Fruit fly (Drosophila melanogaster): ENCODE measurements around the gene CG31145.

The CG31145 gene

DNA sequence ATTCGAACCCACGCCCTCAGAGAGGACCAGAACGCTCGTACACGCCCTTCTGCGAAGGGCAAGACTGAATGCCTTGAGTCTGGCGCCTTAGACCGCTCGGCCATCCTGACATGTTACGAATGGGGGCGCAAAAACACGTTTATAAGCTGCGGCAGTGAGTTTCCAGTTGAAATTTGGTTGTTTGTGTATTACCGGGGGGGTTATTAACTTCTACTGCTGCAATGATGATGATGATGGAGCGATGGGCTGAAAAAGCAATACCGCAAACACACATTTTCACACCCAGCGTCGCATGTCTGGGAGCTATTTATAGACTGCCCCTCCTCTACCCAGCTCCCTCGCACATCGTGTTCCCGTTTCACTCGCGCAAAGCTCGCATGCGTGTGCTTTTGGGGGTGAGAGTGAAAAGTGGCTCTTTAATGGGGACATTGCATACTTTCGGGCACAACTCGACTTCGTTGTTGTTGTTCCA, 68.1 kb downstream of the CG31145 start (continued):
- no peak for TF ChIP-seq Hmr (GFP tag; optimal IDR thresholded peaks at IDR 0.05)
- TF ChIP-seq sens (GFP tag) = no peak
- TF ChIP-seq CG8478 (optimal IDR thresholded peaks at IDR 0.05) = peak; percentile 80
- TF ChIP-seq tin (GFP tag; optimal IDR thresholded peaks at IDR 0.05) = no peak

DNA sequence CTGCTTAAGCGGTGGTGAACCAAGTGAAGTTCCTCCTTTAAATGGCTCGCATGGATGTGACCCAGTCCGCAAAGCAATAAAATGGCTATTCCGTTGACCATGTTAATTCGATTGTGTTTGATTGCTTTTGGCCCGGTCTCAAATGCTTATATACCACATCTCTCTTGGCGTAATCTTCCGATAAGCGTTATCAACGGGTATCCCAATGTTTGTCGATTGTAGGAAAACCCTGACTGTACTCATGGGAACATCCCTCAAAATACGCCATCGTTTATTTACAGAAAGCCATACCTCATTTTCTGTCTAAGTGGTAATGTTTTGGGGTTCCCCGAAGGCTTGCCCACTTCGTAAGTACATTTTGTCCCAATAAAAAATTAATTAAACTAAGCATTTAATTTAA, 70.5 kb downstream of the CG31145 start, which contains the start of gene CG10183:
TSS of gene CG10183 (minus strand) at position 101 of the 400 bp plus-strand sequence.
- TF ChIP-seq CG4282 (GFP tag; optimal IDR thresholded peaks at IDR 0.05) = no peak
- TF ChIP-seq CG3163 (GFP tag; optimal IDR thresholded peaks at IDR 0.05) = no peak
- no peak for TF ChIP-seq eve (GFP tag; optimal IDR thresholded peaks at IDR 0.05)
- no peak for TF ChIP-seq ewg (GFP tag; optimal IDR thresholded peaks at IDR 0.05)
- TF ChIP-seq gsb (GFP tag; IDR thresholded peaks at IDR 0.05) = no peak
- no peak for TF ChIP-seq jumu (GFP tag; optimal IDR thresholded peaks at IDR 0.05)
- TF ChIP-seq croc (GFP tag; conservative IDR thresholded peaks at IDR 0.05) = no peak
- no peak for TF ChIP-seq CG8281 (tag; optimal IDR thresholded peaks at IDR 0.05)
- TF ChIP-seq exex (tag; optimal IDR thresholded peaks at IDR 0.05) = peak; percentile 20
- no peak for TF ChIP-seq CG16813 (GFP tag; IDR thresholded peaks at IDR 0.05; ENCODE audit: partially characterized antibody)
- TF ChIP-seq CG7357 (GFP tag; IDR thresholded peaks at IDR 0.05) = 0 out of 3 replicates have a peak, but pooled peaks have one; percentile 30
- TF ChIP-seq ara (GFP tag; IDR thresholded peaks at IDR 0.05) = no peak
- TF ChIP-seq CG6654 (GFP tag; optimal IDR thresholded peaks at IDR 0.05) = no peak
- TF ChIP-seq insv (GFP tag; optimal IDR thresholded peaks at IDR 0.05) = no peak
- no peak for TF ChIP-seq Spps (tag; optimal IDR thresholded peaks at IDR 0.05)
- no peak for TF ChIP-seq crc (GFP tag; optimal IDR thresholded peaks at IDR 0.05)

DNA sequence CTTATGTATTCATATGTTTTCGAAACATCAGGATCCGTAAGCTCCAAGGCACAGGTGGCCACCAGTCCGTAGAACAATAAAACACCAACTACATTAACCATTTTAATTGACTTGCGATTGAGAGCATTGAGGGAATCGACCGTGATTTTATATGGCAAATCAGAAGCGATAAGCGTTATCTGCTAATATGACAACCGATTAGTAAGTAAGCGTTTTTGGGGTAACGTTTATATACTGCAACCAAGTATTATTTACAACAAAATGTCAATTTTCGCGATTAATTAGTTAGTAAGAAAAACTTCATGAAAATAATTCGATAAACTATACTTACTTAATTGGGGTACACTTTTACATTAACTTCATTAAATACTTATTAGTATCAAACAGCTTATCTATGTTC, 73.3 kb downstream of the CG31145 start, which contains the start of gene CG16723:
TSS of gene CG16723 (minus strand) at position 101 of the 400 bp plus-strand sequence.
- TF ChIP-seq exex (tag; optimal IDR thresholded peaks at IDR 0.05) = peak; percentile 64
- no peak for TF ChIP-seq CG1024 (GFP tag; IDR thresholded peaks at IDR 0.05)
- TF ChIP-seq Dip2 (GFP tag; IDR thresholded peaks at IDR 0.05) = no peak

DNA sequence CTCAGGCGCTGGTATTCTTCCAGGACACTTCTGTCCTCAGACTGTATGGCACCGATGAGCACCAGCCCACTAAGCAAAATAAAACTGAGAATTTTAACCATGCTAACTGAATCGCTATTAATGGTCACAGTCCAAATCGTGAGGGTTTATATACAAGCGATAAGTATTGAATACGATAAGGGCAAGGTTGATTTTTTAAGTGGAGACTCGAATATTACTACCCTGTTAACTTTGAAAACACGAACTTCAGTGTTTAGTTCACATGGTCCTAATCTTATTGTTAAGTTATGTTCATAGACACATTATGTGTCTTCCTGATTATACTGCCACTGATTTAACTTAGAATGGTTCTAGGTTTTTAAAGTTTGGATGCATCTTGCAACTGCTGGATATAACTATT, 76.8 kb downstream of the CG31145 start, which contains the start of gene CG33337:
TSS of gene CG33337 (minus strand) at position 101 of the 400 bp plus-strand sequence.
- TF ChIP-seq D19B (GFP tag; optimal IDR thresholded peaks at IDR 0.05) (peak; percentile 78), CG11723 (GFP tag; optimal IDR thresholded peaks at IDR 0.05) (no peak)

DNA sequence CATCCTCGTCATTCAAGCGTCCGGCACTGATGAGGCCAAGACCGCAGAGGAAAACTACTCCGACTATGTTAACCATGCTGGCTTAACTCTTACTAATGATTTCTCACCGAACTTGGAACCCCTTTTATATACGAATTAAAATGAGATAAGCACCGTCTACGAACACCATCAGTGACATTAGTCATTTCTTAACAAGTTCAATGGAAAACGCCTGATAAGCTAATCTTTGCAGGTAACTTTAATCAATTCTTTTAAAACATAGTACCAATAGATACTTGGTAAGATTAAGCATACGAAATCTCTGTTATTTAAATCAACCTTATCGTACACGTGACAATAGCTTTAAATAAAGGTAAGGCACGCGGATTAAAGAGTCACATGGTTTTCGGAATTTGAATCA, 79.7 kb downstream of the CG31145 start, which contains the start of gene CG10182:
TSS of gene CG10182 (minus strand) at position 101 of the 400 bp plus-strand sequence.
- TF ChIP-seq Hmr (GFP tag; optimal IDR thresholded peaks at IDR 0.05) (no peak), cwo (GFP tag; optimal IDR thresholded peaks at IDR 0.05) (peak; percentile 80), exex (tag; optimal IDR thresholded peaks at IDR 0.05) (peak; percentile 70), CG2202 (tag; optimal IDR thresholded peaks at IDR 0.05) (no peak), E2f1 (GFP tag; IDR thresholded peaks at IDR 0.05) (no peak), otp (GFP tag; IDR thresholded peaks at IDR 0.05) (no peak), ap (GFP tag; IDR thresholded peaks at IDR 0.05) (no peak), Mes4 (GFP tag; optimal IDR thresholded peaks at IDR 0.05) (no peak)

DNA sequence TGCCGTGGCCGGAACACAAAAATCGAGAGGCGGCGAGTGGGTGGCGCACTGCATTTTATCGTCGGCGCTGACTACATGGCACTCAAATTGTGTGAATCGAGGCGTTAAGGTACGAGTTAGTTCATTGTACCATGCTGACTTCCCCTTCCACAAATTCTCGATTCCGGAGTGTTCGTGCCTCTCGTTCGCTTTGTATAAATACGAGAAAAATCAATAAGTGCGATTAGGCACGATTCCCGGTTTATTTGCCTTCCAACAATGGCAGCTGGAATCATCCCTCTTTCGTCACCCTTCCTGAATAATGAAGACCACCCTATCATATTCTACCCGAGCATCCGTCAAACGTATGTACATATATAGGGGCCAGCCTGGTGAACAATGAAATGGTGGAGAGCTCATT, 92.8 kb downstream of the CG31145 start:
- TF ChIP-seq Med (GFP tag) (peak; percentile 51), crp (GFP tag; optimal IDR thresholded peaks at IDR 0.05) (no peak), onecut (GFP tag; IDR thresholded peaks at IDR 0.05) (peak; percentile 73), PHDP (tag; optimal IDR thresholded peaks at IDR 0.05) (no peak)

All from whole organism, embryonic.